Worm (Caenorhabditis elegans): ENCODE results near the gene R151.2.

Gene R151.2

DNA sequence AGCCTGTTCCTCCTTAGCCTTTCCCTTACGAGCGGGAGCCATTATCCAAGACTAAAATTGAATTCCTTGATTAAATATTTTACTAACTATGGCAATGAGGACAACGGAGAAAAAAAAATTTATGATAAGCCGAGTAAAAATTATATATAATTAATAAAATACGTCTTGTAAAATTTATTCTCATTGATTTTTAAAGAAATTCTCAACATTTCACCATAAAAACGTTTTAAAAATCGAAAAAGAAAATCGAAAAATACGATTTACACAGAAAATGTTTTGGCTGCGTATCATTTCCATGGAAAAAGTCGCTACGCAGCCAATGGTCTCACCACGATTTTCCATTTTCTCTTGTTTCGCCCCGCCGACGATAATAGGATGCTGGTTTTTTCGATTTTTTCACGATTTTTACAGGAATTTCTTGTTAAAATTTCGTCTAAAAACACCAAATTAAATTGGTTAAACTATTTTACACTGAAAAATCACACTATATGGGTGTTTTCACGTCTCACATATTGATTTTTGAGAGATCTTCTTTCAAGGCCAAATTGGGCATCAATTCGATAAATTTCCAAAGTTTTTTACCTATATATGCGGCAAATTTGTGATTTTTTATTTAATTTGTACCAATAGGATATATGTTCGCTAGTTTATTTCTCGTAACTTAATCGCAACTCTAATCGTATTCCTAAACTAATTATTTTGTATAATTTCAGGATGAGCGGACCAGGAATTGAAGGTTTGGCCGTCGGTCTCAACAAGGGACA lies 30.0 kb upstream of the R151.2 start, which contains the start of the genes rps-14 and rpl-36 (continued):
- peak in 1 of 2 experiments; percentile 75 for TF ChIP-seq ztf-11 (tag; optimal IDR thresholded peaks at IDR 0.05)
- TF ChIP-seq nhr-71 (tag; optimal IDR thresholded peaks at IDR 0.05): peak; percentile 93
- TF ChIP-seq swsn-7 (tag; optimal IDR thresholded peaks at IDR 0.05): peak; percentile 92
- peak; percentile 47 for TF ChIP-seq aly-2 (tag; optimal IDR thresholded peaks at IDR 0.05)
- peak; percentile 96 for TF ChIP-seq mep-1 (tag; optimal IDR thresholded peaks at IDR 0.05)
- TF ChIP-seq dpl-1 (GFP tag; optimal IDR thresholded peaks at IDR 0.05): peak; percentile 83 to 86 (median 86)
- peak; percentile 30 for TF ChIP-seq nhr-11 (tag; optimal IDR thresholded peaks at IDR 0.05)
- TF ChIP-seq tlp-1 (tag; optimal IDR thresholded peaks at IDR 0.05): no peak
- peak; percentile 78 for TF ChIP-seq hpl-2 (GFP tag; optimal IDR thresholded peaks at IDR 0.05)
- no peak for TF ChIP-seq efl-3 (GFP tag; optimal IDR thresholded peaks at IDR 0.05)
- TF ChIP-seq ceh-63 (GFP tag; optimal IDR thresholded peaks at IDR 0.05): no peak
- TF ChIP-seq egl-27 (tag; optimal IDR thresholded peaks at IDR 0.05): peak in 1 of 2 experiments; percentile 59
- peak; percentile 77 for TF ChIP-seq lir-3 (tag; optimal IDR thresholded peaks at IDR 0.05; ENCODE audit: poor library complexity)
- TF ChIP-seq lsy-2 (tag; optimal IDR thresholded peaks at IDR 0.05): peak; percentile 95 to 96
- peak; percentile 59 for TF ChIP-seq mab-9 (GFP tag; IDR thresholded peaks at IDR 0.05)
- TF ChIP-seq elt-2 (tag; optimal IDR thresholded peaks at IDR 0.05): peak; percentile 44
- peak; percentile 27 for TF ChIP-seq mef-2 (tag; optimal IDR thresholded peaks at IDR 0.05)
- TF ChIP-seq ceh-88 (GFP tag; IDR thresholded peaks at IDR 0.05): peak; percentile 68
- TF ChIP-seq unc-30 (tag; optimal IDR thresholded peaks at IDR 0.05): no peak
- TF ChIP-seq egl-13 (tag; optimal IDR thresholded peaks at IDR 0.05): peak; percentile 71
- no peak for TF ChIP-seq sptf-1 (tag; optimal IDR thresholded peaks at IDR 0.05)
- TF ChIP-seq tbx-2 (tag; optimal IDR thresholded peaks at IDR 0.05): peak; percentile 87
- TF ChIP-seq rnt-1 (tag; optimal IDR thresholded peaks at IDR 0.05): peak; percentile 90
- peak; percentile 92 for TF ChIP-seq nhr-19 (GFP tag; conservative IDR thresholded peaks at IDR 0.05)
- TF ChIP-seq lin-13 (GFP tag; optimal IDR thresholded peaks at IDR 0.05): peak; percentile 87
- peak; percentile 34 for TF ChIP-seq ceh-90 (tag; optimal IDR thresholded peaks at IDR 0.05)
- peak; percentile 88 to 93 for TF ChIP-seq lin-35 (GFP tag; optimal IDR thresholded peaks at IDR 0.05)
- TF ChIP-seq hlh-17 (GFP tag; optimal IDR thresholded peaks at IDR 0.05; ENCODE audit: borderline replicate concordance): no peak
- TF ChIP-seq fkh-4 (tag; optimal IDR thresholded peaks at IDR 0.05; ENCODE audit: borderline replicate concordance): peak; percentile 40
- peak in 1 of 2 experiments; percentile 82 for TF ChIP-seq mdl-1 (tag; optimal IDR thresholded peaks at IDR 0.05)
- TF ChIP-seq fos-1 (tag; optimal IDR thresholded peaks at IDR 0.05): peak; percentile 84
- peak; percentile 94 for TF ChIP-seq skn-1 (tag; optimal IDR thresholded peaks at IDR 0.05)
- no peak for TF ChIP-seq alr-1 (tag; optimal IDR thresholded peaks at IDR 0.05; ENCODE audit: borderline replicate concordance)
- no peak for TF ChIP-seq pag-3 (tag; optimal IDR thresholded peaks at IDR 0.05; ENCODE audit: borderline replicate concordance, insufficient read depth)
- peak; percentile 92 for TF ChIP-seq lin-14 (GFP tag; optimal IDR thresholded peaks at IDR 0.05)
- TF ChIP-seq C34B4.2 (tag; optimal IDR thresholded peaks at IDR 0.05): no peak

DNA sequence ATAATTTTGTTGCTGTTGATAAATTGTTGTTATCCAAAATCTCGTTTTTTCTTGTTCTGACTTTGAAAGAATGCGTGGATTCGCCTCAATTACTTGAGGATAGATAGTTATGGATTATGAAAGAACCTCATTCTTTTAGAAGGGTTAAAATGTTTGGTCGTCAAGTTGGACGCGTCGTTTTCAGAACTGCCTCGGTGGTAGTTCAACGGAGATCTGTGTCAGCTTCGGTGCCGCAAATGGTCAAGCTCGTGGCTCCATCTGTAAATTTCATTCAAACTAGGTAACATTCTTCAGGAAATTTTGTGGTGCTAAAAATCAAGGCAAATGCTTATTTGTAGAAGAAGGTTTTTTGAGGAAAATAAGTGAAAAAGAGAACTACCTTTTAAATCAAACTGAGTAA lies 29.2 kb upstream of the R151.2 start, which contains the start of gene ndab-2:
TSS of gene ndab-2 (plus strand) at position 140 of the 400 bp plus-strand sequence.
- TF ChIP-seq nhr-90 (tag; optimal IDR thresholded peaks at IDR 0.05; ENCODE audit: poor library complexity): peak; percentile 5
- no peak for TF ChIP-seq sox-4 (tag; optimal IDR thresholded peaks at IDR 0.05)
- TF ChIP-seq grh-1 (GFP tag; IDR thresholded peaks at IDR 0.05): no peak
- TF ChIP-seq ztf-4 (tag; optimal IDR thresholded peaks at IDR 0.05): no peak
- peak; percentile 18 for TF ChIP-seq nhr-47 (tag; optimal IDR thresholded peaks at IDR 0.05)
- peak in 1 of 2 experiments; percentile 28 for TF ChIP-seq lsy-2 (tag; optimal IDR thresholded peaks at IDR 0.05)
- no peak for TF ChIP-seq ceh-63 (GFP tag; optimal IDR thresholded peaks at IDR 0.05)
- peak; percentile 41 for TF ChIP-seq ama-1 (optimal IDR thresholded peaks at IDR 0.05)

Data from whole organism, L1 larva.